Worm (Caenorhabditis elegans): ENCODE results near the gene R12B2.3.

The R12B2.3 gene

DNA sequence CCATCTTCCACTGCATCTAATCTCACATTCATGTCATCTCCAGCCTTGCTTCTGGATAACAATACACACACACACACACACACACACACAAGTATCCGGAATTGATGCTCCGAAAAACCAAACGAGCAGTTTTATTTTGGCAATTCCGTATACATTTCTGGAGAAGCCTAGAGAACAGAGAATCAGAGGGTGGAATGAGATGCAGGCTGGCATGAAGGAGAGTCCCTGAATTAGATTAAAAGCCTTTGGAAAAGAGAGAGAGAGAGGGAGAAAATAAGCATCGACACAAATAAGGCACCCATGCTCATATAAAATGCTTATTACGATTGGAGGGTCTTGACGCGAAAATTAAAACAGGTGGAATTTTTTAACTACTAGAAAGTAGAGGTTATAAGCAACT is 44.7 kb upstream of the R12B2.3 start:
- TF ChIP-seq zag-1 (tag; optimal IDR thresholded peaks at IDR 0.05) (no peak), lin-14 (GFP tag; optimal IDR thresholded peaks at IDR 0.05) (peak; percentile 60)

ce11 chrIII:5761886-5762285 is 43.5 kb upstream of the R12B2.3 start:
- TF ChIP-seq alr-1 (tag; optimal IDR thresholded peaks at IDR 0.05; ENCODE audit: borderline replicate concordance) (no peak), snu-23 (GFP tag; optimal IDR thresholded peaks at IDR 0.05) (no peak), vab-15 (tag; optimal IDR thresholded peaks at IDR 0.05) (no peak), nhr-76 (tag; optimal IDR thresholded peaks at IDR 0.05) (no peak), rnt-1 (tag; optimal IDR thresholded peaks at IDR 0.05) (no peak), lin-13 (GFP tag; optimal IDR thresholded peaks at IDR 0.05) (no peak), nhr-84 (tag; optimal IDR thresholded peaks at IDR 0.05) (no peak), lsy-2 (tag; optimal IDR thresholded peaks at IDR 0.05) (no peak), nhr-20 (tag; optimal IDR thresholded peaks at IDR 0.05) (no peak), unc-86 (tag; optimal IDR thresholded peaks at IDR 0.05) (no peak), C16A3.4 (tag; optimal IDR thresholded peaks at IDR 0.05) (no peak)

DNA sequence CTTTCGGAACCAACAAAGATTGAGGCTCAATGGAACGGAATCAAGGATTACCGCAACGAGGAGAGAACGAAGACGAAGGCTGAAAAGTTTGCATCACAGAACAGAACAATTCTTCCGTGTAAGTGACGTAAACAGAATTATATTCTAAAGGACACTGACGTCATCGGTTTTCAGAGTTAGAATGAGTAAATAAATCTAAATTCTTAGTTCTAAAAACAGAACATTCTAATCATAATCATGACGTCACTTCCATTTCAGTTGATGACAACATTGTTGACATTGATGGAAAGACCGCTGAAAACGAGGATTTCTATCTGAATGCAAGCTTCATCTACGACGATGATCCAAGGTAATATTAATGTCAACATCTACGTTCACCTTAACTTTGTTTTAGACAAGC is 41.4 kb upstream of the R12B2.3 start:
- peak; percentile 75 for TF ChIP-seq fkh-8 (tag; optimal IDR thresholded peaks at IDR 0.05)
- TF ChIP-seq nhr-47 (tag; optimal IDR thresholded peaks at IDR 0.05) = peak; percentile 30
- no peak for TF ChIP-seq skn-1 (tag; optimal IDR thresholded peaks at IDR 0.05)
- TF ChIP-seq ztf-4 (tag; optimal IDR thresholded peaks at IDR 0.05) = peak; percentile 46
- peak in 1 of 2 experiments; percentile 8 for TF ChIP-seq lsy-2 (tag; optimal IDR thresholded peaks at IDR 0.05)
- TF ChIP-seq nhr-71 (tag; optimal IDR thresholded peaks at IDR 0.05) = peak; percentile 51
- TF ChIP-seq pax-3 (tag; optimal IDR thresholded peaks at IDR 0.05) = peak; percentile 28
- TF ChIP-seq elt-3 (tag; optimal IDR thresholded peaks at IDR 0.05) = no peak
- no peak for TF ChIP-seq sup-37 (GFP tag; optimal IDR thresholded peaks at IDR 0.05)
- TF ChIP-seq lin-14 (GFP tag; optimal IDR thresholded peaks at IDR 0.05) = peak; percentile 5
- TF ChIP-seq dsc-1 (tag; optimal IDR thresholded peaks at IDR 0.05) = peak; percentile 43

DNA sequence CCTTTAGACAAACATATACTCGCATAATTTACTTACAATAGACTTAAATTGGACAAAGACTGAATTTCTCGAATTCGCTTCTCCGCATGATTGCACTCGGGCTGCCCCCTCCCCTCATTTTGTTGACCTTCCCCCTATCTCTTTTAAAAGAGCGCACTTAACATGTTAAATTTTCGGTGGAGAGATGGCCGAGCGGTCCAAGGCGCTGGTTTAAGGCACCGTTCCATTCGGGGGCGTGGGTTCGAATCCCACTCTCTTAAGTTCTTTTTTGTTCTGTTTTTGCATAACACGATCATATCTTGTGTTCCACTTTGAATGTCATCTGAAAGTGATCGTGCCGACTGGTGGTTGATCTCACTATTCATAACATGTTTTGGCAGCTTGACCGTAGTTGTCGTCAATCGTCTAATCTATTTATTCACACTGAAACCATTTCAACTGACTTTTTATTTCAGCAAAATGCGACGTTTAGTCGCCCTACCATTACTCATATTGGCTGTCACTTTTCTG is 35.6 kb upstream of the R12B2.3 start, which contains the start of gene cutl-23:
cutl-23 (plus strand) TSS at position 460 of the 510 bp plus-strand sequence.
- peak; percentile 32 for TF ChIP-seq rnt-1 (tag; optimal IDR thresholded peaks at IDR 0.05)
- TF ChIP-seq efl-1 (optimal IDR thresholded peaks at IDR 0.05) = peak in 1 of 2 experiments; percentile 12
- TF ChIP-seq efl-1 (GFP tag; optimal IDR thresholded peaks at IDR 0.05 in 1 of 2) = peak in 1 of 2 experiments; percentile 94
- TF ChIP-seq swsn-7 (tag; optimal IDR thresholded peaks at IDR 0.05) = peak; percentile 8
- TF ChIP-seq dpl-1 (GFP tag; optimal IDR thresholded peaks at IDR 0.05) = peak in 1 of 3 experiments; percentile 32
- no peak for TF ChIP-seq ztf-11 (tag; optimal IDR thresholded peaks at IDR 0.05)
- TF ChIP-seq nhr-90 (tag; optimal IDR thresholded peaks at IDR 0.05; ENCODE audit: poor library complexity) = peak; percentile 35
- no peak for TF ChIP-seq snu-23 (GFP tag; optimal IDR thresholded peaks at IDR 0.05)
- peak; percentile 12 to 40 for TF ChIP-seq lin-35 (GFP tag; optimal IDR thresholded peaks at IDR 0.05)

DNA sequence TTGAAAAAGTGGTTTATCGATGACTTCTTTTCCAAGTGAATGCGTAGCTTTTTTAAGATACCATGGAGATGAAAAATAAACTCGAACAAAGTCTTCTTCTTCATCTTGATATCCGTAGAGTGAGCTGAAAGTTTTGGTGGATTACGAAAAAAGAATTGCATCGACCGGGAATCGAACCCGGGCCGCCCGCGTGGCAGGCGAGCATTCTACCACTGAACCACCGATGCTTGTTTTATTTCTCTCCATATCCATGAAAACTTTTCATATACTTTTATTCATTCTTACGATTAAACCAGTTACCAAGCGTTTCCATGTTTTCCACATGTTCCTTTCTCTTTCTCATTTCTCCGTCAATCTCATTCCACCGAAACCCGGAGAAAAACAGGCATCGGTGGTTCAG is 23.3 kb upstream of the R12B2.3 start:
- no peak for TF ChIP-seq fkh-10 (GFP tag; optimal IDR thresholded peaks at IDR 0.05)
- TF ChIP-seq snpc-4 (tag; optimal IDR thresholded peaks at IDR 0.05) = no peak
- TF ChIP-seq lsy-2 (tag; optimal IDR thresholded peaks at IDR 0.05) = no peak
- no peak for TF ChIP-seq alr-1 (tag; optimal IDR thresholded peaks at IDR 0.05; ENCODE audit: borderline replicate concordance)
- TF ChIP-seq jun-1 (tag; optimal IDR thresholded peaks at IDR 0.05) = no peak
- TF ChIP-seq nhr-71 (tag; optimal IDR thresholded peaks at IDR 0.05) = no peak
- no peak for TF ChIP-seq unc-86 (tag; optimal IDR thresholded peaks at IDR 0.05)
- no peak for TF ChIP-seq zag-1 (tag; optimal IDR thresholded peaks at IDR 0.05)
- no peak for TF ChIP-seq lir-3 (tag; optimal IDR thresholded peaks at IDR 0.05; ENCODE audit: poor library complexity)
- no peak for TF ChIP-seq ets-5 (GFP tag; IDR thresholded peaks at IDR 0.05)
- TF ChIP-seq Y116A8C.19 (tag; optimal IDR thresholded peaks at IDR 0.05; ENCODE audit: borderline replicate concordance) = no peak
